Worm (Caenorhabditis elegans) whole organism, mixed stage, embryonic: ENCODE data around the gene F26F4.2.

Experiments
- elt-3 ChIP-seq: fragments of 150-350 bp; optimal IDR thresholded peaks from 2 replicates; lab custom pipeline; 2014; ENCODE audit warnings: missing biosample characterization, missing genetic modification characterization
- lsy-2 ChIP-seq: fragments of 150-350 bp; optimal IDR thresholded peaks from 2 replicates; lab custom pipeline; 2014; ENCODE audit warnings: missing biosample characterization, missing genetic modification characterization
- snpc-4 ChIP-seq: fragments of 150-350 bp; optimal IDR thresholded peaks from 2 replicates; lab custom pipeline; 2014; ENCODE audit warnings: missing biosample characterization, missing genetic modification characterization

ce11 chrIII:4956566-4956965, 45.5 kb downstream of the F26F4.2 start, which contains the start of gene C26E6.1:
- TF ChIP-seq elt-3 (no peak), snpc-4 (tag; lab: Kevin White, UChicago) (no peak), lsy-2 (tag; lab: Kevin White, UChicago) (no peak)
